Worm (Caenorhabditis elegans): ENCODE measurements around the gene C17E7.13.

- no peak for TF ChIP-seq ztf-23 (GFP tag; IDR thresholded peaks at IDR 0.05)
- no peak for TF ChIP-seq T22C8.4 (GFP tag; IDR thresholded peaks at IDR 0.05)
- TF ChIP-seq flt-1 (GFP tag; IDR thresholded peaks at IDR 0.05) = no peak
- TF ChIP-seq tab-1 (GFP tag; IDR thresholded peaks at IDR 0.05) = no peak
- no peak for TF ChIP-seq ref-1 (GFP tag; conservative IDR thresholded peaks at IDR 0.05)
- no peak for TF ChIP-seq klf-2 (GFP tag; conservative IDR thresholded peaks at IDR 0.05)
- TF ChIP-seq ztf-29 (GFP tag; IDR thresholded peaks at IDR 0.05) = no peak
- no peak for TF ChIP-seq med-1 (GFP tag; optimal IDR thresholded peaks at IDR 0.05; ENCODE audit: insufficient read depth)
Observed at ce11 chrV:3857778-3858177, 31.3 kb downstream of the C17E7.13 start, which contains the start of gene nhr-188.
